Fruit fly (Drosophila melanogaster): Measurements from ENCODE around the gene CG8607.

The CG8607 gene

DNA sequence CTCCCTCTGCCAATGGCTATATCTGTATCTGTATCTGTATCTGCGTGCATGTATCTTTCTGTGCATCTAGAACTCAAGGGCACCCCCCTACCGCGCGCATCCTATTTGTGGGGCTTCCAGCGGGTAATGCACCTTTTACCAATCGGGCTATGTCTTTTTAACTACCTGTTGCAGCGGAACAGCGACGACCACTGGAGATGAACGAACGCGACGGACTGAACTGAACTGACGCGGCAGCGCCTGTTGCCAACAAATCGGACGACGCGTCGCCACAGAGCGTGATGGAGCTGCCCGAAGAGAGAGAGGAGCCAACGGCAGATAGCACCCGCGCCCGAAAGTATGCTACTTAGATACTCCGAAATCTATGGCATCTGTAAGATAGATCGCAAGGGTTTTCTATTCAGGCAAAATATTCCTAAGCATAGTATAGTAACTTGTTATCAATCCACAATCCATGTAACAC is 25.1 kb downstream of the CG8607 start, which contains the start of gene Cln7 (continued):
- TF ChIP-seq CG6683 (GFP tag; optimal IDR thresholded peaks at IDR 0.05) = peak; percentile 2
- TF ChIP-seq inv (GFP tag; IDR thresholded peaks at IDR 0.05; ENCODE audit: partially characterized antibody) = no peak
- TF ChIP-seq ro (GFP tag; IDR thresholded peaks at IDR 0.05) = no peak
- TF ChIP-seq emc (GFP tag; optimal IDR thresholded peaks at IDR 0.05) = no peak
- no peak for TF ChIP-seq pb (GFP tag; optimal IDR thresholded peaks at IDR 0.05)
- no peak for TF ChIP-seq CG12104 (GFP tag; optimal IDR thresholded peaks at IDR 0.05)
- TF ChIP-seq klu (GFP tag; IDR thresholded peaks at IDR 0.05) = no peak
- no peak for TF ChIP-seq twi (tag; optimal IDR thresholded peaks at IDR 0.05)
- TF ChIP-seq sna (GFP tag; IDR thresholded peaks at IDR 0.05; ENCODE audit: partially characterized antibody) = no peak; the same call in 1 of the 2 replicates
- no peak for TF ChIP-seq dimm (GFP tag; IDR thresholded peaks at IDR 0.05)
- no peak for TF ChIP-seq fd3F (GFP tag; optimal IDR thresholded peaks at IDR 0.05)
- peak; percentile 11 for TF ChIP-seq BtbVII (GFP tag; optimal IDR thresholded peaks at IDR 0.05)
- no peak for TF ChIP-seq MBD-R2 (GFP tag; IDR thresholded peaks at IDR 0.05)
- no peak for TF ChIP-seq CG30431 (GFP tag; optimal IDR thresholded peaks at IDR 0.05)
- TF ChIP-seq Dfd (GFP tag; optimal IDR thresholded peaks at IDR 0.05) = no peak
- TF ChIP-seq Meics (GFP tag; optimal IDR thresholded peaks at IDR 0.05) = peak; percentile 10
- TF ChIP-seq Sox102F (GFP tag; optimal IDR thresholded peaks at IDR 0.05) = no peak
- TF ChIP-seq CG13287 (GFP tag; IDR thresholded peaks at IDR 0.05; ENCODE audit: partially characterized antibody) = 0 out of 2 replicates have a peak, but pooled peaks have one; percentile 42
- TF ChIP-seq nerfin-2 (GFP tag; IDR thresholded peaks at IDR 0.05; ENCODE audit: partially characterized antibody) = no peak
- TF ChIP-seq crp (GFP tag; optimal IDR thresholded peaks at IDR 0.05) = no peak
- TF ChIP-seq CG11085 (GFP tag; IDR thresholded peaks at IDR 0.05) = peak; percentile 20; the same call in 1 of the 2 replicates
- no peak for TF ChIP-seq org-1 (GFP tag; optimal IDR thresholded peaks at IDR 0.05)
- TF ChIP-seq bigmax (GFP tag; optimal IDR thresholded peaks at IDR 0.05) = peak; percentile 59
- TF ChIP-seq CG9215 (GFP tag; IDR thresholded peaks at IDR 0.05) = no peak
- no peak for TF ChIP-seq CG11696 (GFP tag; IDR thresholded peaks at IDR 0.05)
- peak; percentile 22 for TF ChIP-seq CG15601 (tag; optimal IDR thresholded peaks at IDR 0.05)
- TF ChIP-seq CG6254 (GFP tag; optimal IDR thresholded peaks at IDR 0.05) = no peak
- no peak for TF ChIP-seq CG11504 (tag; optimal IDR thresholded peaks at IDR 0.05)
- TF ChIP-seq CG14860 (GFP tag; IDR thresholded peaks at IDR 0.05; ENCODE audit: partially characterized antibody) = no peak
- TF ChIP-seq CrebB (tag; optimal IDR thresholded peaks at IDR 0.05) = peak; percentile 63
- TF ChIP-seq crc (GFP tag; optimal IDR thresholded peaks at IDR 0.05) = no peak
- peak; percentile 25 for TF ChIP-seq CG7839 (tag; optimal IDR thresholded peaks at IDR 0.05)
- TF ChIP-seq maf-S (GFP tag; optimal IDR thresholded peaks at IDR 0.05) = no peak
- TF ChIP-seq CG7271 (tag; optimal IDR thresholded peaks at IDR 0.05) = no peak
- TF ChIP-seq MTF-1 (GFP tag; optimal IDR thresholded peaks at IDR 0.05; ENCODE audit: borderline replicate concordance) = peak; percentile 64
- TF ChIP-seq tll (GFP tag; optimal IDR thresholded peaks at IDR 0.05) = no peak
- no peak for TF ChIP-seq NK7.1 (GFP tag; optimal IDR thresholded peaks at IDR 0.05)

DNA sequence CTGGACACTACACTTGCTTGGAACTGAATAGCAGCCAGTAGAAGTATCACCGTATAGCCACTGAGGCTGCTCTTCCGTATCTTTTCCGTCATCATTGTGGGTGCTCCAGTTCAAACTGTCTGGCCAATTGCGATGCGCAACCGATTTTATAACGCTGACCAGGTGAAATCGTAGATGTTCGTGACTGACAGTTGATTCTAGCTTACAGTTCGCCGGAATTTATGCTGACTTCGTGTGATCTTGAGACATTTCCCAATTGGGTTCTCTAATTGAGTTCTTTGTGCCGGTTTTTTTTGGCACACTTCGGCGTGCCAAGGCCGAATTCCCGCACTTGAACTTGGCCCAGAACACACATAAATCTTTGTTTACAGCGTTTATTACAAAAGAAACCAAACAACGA is 27.1 kb downstream of the CG8607 start, which contains the start of gene CG14834:
Gene CG14834 (minus strand): TSS at position 173 of the 400 bp plus-strand sequence.
- TF ChIP-seq CG10959 (GFP tag; IDR thresholded peaks at IDR 0.05) = no peak
- TF ChIP-seq Sox102F (GFP tag; optimal IDR thresholded peaks at IDR 0.05) = no peak
- TF ChIP-seq CG11695 (GFP tag; IDR thresholded peaks at IDR 0.05) = no peak
- no peak for TF ChIP-seq pan (optimal IDR thresholded peaks at IDR 0.05)
- no peak for TF ChIP-seq pan (GFP tag; optimal IDR thresholded peaks at IDR 0.05 in 1 of 2, IDR thresholded peaks at IDR 0.05 in 1 of 2)
- TF ChIP-seq Dp (GFP tag; optimal IDR thresholded peaks at IDR 0.05) = no peak
- TF ChIP-seq btn (GFP tag; optimal IDR thresholded peaks at IDR 0.05) = no peak
- no peak for TF ChIP-seq knrl (GFP tag; IDR thresholded peaks at IDR 0.05; ENCODE audit: partially characterized antibody)
- no peak for TF ChIP-seq sisA (GFP tag; IDR thresholded peaks at IDR 0.05)
- no peak for TF ChIP-seq CG31388 (GFP tag; optimal IDR thresholded peaks at IDR 0.05)
- no peak for TF ChIP-seq Rfx (GFP tag; IDR thresholded peaks at IDR 0.05)
- no peak for TF ChIP-seq CrebB (tag; optimal IDR thresholded peaks at IDR 0.05)
- TF ChIP-seq CG17186 (GFP tag; optimal IDR thresholded peaks at IDR 0.05) = no peak
- no peak for TF ChIP-seq CG1832 (GFP tag; optimal IDR thresholded peaks at IDR 0.05)
- no peak for TF ChIP-seq pb (GFP tag; optimal IDR thresholded peaks at IDR 0.05)
